Worm (Caenorhabditis elegans): ENCODE results near the gene H06I04.6.

The H06I04.6 gene

ce11 chrIII:3063999-3064398, at the start of gene H06I04.6:
TSS of gene H06I04.6 (minus strand) at chrIII:3064343.
- no peak for TF ChIP-seq dao-5 (tag; optimal IDR thresholded peaks at IDR 0.05)
- TF ChIP-seq W03F9.2 (tag; optimal IDR thresholded peaks at IDR 0.05): no peak
- no peak for TF ChIP-seq him-1 (tag; optimal IDR thresholded peaks at IDR 0.05)

- TF ChIP-seq him-1 (tag; optimal IDR thresholded peaks at IDR 0.05): no peak
- TF ChIP-seq W03F9.2 (tag; optimal IDR thresholded peaks at IDR 0.05): no peak
- TF ChIP-seq dao-5 (tag; optimal IDR thresholded peaks at IDR 0.05): no peak
Measured at ce11 chrIII:3112616-3113015, 48.5 kb upstream of the H06I04.6 start.

ce11 chrIII:3112001-3112400, 47.9 kb upstream of the H06I04.6 start:
- TF ChIP-seq dao-5 (tag; optimal IDR thresholded peaks at IDR 0.05) (no peak), W03F9.2 (tag; optimal IDR thresholded peaks at IDR 0.05) (no peak), him-1 (tag; optimal IDR thresholded peaks at IDR 0.05) (no peak)

DNA sequence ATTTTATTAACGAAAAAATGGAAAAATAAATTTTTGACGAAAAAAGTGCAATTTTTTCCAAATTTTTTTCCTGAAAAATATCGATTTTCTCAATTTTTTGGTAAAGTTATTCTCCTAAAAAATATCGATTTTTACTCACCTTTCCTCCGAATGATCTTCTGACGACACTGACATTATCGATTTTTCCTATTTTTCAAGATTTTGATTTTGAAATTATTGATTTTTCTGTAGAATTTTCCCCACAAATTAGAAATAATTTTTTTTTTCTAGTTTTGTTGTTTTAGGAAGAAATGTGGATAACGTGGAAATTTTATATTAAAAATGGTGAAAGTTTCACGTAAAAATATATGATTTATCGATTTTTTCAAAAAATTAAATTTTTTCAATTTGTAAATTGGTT, 47.4 kb upstream of the H06I04.6 start:
- TF ChIP-seq dao-5 (tag; optimal IDR thresholded peaks at IDR 0.05): no peak
- no peak for TF ChIP-seq him-1 (tag; optimal IDR thresholded peaks at IDR 0.05)
- no peak for TF ChIP-seq W03F9.2 (tag; optimal IDR thresholded peaks at IDR 0.05)

DNA sequence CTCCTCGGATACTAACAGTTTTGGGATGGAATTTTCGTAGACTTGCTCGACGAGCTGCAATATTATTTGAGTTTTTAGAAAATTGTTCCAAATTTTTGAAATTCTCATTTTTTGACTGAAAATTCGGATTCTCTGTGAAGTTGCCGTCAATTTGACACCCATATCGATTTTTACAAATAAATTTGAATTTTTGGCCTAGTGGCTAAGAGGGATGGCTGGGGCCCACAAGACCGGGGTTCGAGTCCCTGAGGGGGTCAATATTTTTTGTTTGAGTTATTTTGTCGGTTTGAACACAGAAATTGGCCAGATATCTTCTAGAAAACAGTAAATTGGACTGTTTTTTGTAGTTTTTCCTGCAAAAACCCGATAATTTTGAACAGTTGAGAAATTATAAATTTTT, 46.5 kb upstream of the H06I04.6 start:
- TF ChIP-seq dao-5 (tag; optimal IDR thresholded peaks at IDR 0.05) (no peak), W03F9.2 (tag; optimal IDR thresholded peaks at IDR 0.05) (no peak), him-1 (tag; optimal IDR thresholded peaks at IDR 0.05) (no peak)

DNA sequence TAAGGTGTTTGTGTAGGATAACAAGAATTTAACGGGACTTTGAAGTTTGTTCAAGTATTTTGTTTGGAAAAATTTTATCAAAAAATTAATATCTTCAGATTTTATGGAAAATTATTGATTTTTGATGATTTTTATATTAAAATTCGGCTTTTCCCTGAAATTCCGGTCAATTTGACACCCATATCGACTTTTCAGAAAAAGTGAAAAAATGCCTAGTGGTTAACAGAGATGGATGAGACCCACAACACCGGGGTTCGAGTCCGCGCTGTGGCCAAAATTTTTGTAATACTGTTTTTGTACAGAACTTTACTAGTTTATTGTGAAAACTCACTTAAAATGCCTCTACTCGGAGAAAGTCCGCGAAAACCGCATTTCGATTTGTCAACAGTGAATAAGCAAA, 45.4 kb upstream of the H06I04.6 start:
- TF ChIP-seq him-1 (tag; optimal IDR thresholded peaks at IDR 0.05): no peak
- TF ChIP-seq W03F9.2 (tag; optimal IDR thresholded peaks at IDR 0.05): no peak
- TF ChIP-seq dao-5 (tag; optimal IDR thresholded peaks at IDR 0.05): no peak

DNA sequence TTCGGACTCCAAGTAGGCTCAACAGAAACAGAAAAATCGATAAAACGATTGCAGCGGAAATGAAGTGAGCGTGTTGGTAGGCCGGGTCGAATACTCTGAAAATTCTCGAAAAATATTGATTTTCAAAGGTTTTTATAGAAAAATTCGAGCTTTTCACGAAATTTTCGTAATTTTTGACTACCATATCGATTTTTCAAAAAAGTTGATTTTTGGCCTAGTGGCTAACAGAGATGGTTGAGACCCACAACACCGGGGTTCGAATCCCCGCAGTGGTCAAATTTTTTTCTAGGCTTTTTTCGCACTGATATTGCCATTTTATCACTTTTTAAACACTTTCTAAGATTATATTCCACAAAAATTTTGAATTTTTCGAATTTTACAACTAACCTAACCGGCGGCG, 44.7 kb upstream of the H06I04.6 start:
- no peak for TF ChIP-seq dao-5 (tag; optimal IDR thresholded peaks at IDR 0.05)
- TF ChIP-seq him-1 (tag; optimal IDR thresholded peaks at IDR 0.05): no peak

DNA sequence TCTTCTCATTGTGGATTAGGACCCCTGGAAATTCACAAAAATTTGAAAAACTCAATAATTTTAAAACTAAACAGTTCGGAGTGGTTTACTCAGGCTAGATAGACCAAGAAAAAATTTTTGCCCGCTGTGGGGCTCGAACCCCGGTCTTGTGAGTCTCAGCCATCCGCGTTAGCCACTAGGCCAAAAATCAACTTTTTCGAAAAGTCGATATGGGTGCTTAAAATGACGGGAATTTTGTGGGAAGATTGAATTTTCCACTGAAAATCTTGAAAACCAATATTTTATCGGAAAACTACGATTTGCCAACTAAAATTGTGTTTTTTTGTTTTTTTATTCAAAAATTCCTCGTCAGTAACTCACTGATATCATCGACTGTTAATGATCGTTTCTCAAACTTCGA, 43.4 kb upstream of the H06I04.6 start:
- no peak for TF ChIP-seq dao-5 (tag; optimal IDR thresholded peaks at IDR 0.05)
- no peak for TF ChIP-seq W03F9.2 (tag; optimal IDR thresholded peaks at IDR 0.05)
- no peak for TF ChIP-seq him-1 (tag; optimal IDR thresholded peaks at IDR 0.05)

ce11 chrIII:3106301-3106700, 42.2 kb upstream of the H06I04.6 start:
- no peak for TF ChIP-seq dao-5 (tag; optimal IDR thresholded peaks at IDR 0.05)
- no peak for TF ChIP-seq him-1 (tag; optimal IDR thresholded peaks at IDR 0.05)
- no peak for TF ChIP-seq W03F9.2 (tag; optimal IDR thresholded peaks at IDR 0.05)

DNA sequence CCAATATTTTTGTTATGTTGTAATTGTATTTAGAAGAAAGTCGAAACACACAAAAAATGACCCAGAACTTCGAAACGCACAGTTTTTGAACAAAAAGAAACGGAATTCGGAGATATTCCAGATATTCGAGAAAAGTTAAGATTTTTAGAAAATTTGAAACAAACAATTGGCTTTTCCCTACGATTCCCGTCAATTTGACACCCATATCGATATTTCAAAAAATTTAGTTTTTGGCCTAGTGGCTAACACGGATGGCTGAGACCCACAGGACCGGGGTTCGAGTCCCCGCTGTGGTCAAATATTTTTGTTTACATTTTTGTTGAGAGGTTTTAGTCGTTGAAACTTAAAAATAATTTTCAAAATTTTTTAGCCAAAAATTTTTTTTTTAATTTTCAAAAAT, 41.1 kb upstream of the H06I04.6 start:
- TF ChIP-seq him-1 (tag; optimal IDR thresholded peaks at IDR 0.05) (no peak), dao-5 (tag; optimal IDR thresholded peaks at IDR 0.05) (no peak), W03F9.2 (tag; optimal IDR thresholded peaks at IDR 0.05) (no peak)

DNA sequence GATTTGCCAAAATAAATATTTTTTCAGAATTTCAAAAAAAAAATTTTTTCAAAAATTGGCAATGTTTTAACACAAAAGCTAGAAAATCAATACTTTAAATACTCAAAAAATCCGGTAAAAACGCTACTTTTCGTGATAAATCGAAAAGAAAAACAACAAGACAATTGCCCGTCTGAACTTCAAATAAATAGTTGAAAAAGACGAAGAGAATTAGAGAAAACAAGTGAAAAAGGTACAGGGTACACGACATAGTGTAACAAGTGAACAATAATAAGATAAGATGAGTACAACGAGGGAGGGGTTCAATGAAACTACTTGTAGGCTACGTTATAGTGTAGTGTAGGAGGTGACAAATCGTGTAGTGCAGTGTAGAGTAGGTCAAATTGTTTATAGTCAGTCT, 40.4 kb upstream of the H06I04.6 start:
- no peak for TF ChIP-seq him-1 (tag; optimal IDR thresholded peaks at IDR 0.05)
- TF ChIP-seq dao-5 (tag; optimal IDR thresholded peaks at IDR 0.05): no peak

- TF ChIP-seq W03F9.2 (tag; optimal IDR thresholded peaks at IDR 0.05) (no peak), dao-5 (tag; optimal IDR thresholded peaks at IDR 0.05) (no peak), him-1 (tag; optimal IDR thresholded peaks at IDR 0.05) (no peak)
Measured at ce11 chrIII:3103905-3104360, 39.8 kb upstream of the H06I04.6 start, which contains the start of gene Y53G8B.2. TSS of gene Y53G8B.2 (minus strand) at chrIII:3103955.

DNA sequence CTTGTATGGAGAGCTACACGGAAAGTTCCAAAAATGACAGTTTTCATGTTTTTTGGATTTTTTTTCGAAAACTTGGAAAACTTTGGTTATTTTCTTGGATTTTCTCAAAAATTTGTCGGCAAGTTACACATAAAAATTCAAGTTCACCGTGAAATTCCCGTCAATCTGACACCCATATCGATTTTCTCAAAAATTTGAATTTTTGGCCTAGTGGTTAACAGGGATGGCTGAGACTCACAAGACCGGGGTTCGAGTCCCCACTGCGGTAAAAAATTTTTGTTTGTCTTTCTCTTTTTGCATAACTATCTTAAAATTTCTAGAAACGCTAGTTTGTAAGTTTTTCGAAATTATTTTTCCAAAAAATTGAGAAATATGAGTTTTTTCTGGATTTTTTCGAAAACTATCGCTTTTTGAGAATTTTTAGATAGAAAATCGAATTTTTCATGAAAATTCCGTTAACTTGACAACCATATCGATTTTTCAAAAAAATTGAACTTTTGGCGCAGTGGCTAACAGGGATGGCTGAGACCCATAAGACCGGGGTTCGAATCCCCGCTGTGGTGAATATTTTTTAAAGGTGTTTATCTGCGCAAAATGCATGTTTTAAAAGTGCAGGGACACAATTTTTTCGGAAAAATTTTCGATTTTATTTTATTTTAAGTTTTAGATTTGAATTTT, 36.6 kb upstream of the H06I04.6 start:
- TF ChIP-seq dao-5 (tag; optimal IDR thresholded peaks at IDR 0.05) (no peak), W03F9.2 (tag; optimal IDR thresholded peaks at IDR 0.05) (no peak)

- TF ChIP-seq W03F9.2 (tag; optimal IDR thresholded peaks at IDR 0.05) (no peak), dao-5 (tag; optimal IDR thresholded peaks at IDR 0.05) (no peak), him-1 (tag; optimal IDR thresholded peaks at IDR 0.05) (no peak)
Measured at ce11 chrIII:3100124-3100523, 36.0 kb upstream of the H06I04.6 start.

- TF ChIP-seq him-1 (tag; optimal IDR thresholded peaks at IDR 0.05): no peak
- TF ChIP-seq W03F9.2 (tag; optimal IDR thresholded peaks at IDR 0.05): no peak
- no peak for TF ChIP-seq dao-5 (tag; optimal IDR thresholded peaks at IDR 0.05)
Measured at ce11 chrIII:3099407-3099806, 35.3 kb upstream of the H06I04.6 start.

Measured in whole organism, L4/young adult.